Worm (Caenorhabditis elegans): ENCODE data around the gene deg-3.

DNA sequence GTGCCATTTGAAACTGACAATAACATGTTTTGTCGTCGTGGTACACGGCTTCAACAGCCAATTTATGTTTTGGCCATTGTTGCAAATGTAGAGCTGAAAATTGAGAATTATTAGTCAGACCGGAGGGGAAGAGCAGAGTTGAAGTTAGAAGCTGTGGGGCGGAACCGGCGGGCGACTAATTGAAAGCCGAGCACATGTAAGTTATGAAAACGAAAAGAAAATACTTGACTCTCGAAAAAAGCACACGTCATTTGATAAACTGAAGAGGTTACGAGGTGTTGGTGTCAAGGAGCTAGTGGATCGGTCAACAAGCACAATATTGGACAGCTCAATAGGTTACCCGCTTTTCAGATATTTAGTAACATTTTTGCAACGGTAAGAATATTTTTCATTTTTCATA is 48.8 kb downstream of the deg-3 start, which contains the start of gene dop-5:
- TF ChIP-seq athp-1 (tag; optimal IDR thresholded peaks at IDR 0.05) (no peak), lin-35 (GFP tag; optimal IDR thresholded peaks at IDR 0.05) (no peak), snpc-4 (GFP tag; optimal IDR thresholded peaks at IDR 0.05) (no peak), snpc-4 (tag; optimal IDR thresholded peaks at IDR 0.05) (no peak), tbp1 (GFP tag; optimal IDR thresholded peaks at IDR 0.05) (no peak), mel-28 (tag; optimal IDR thresholded peaks at IDR 0.05; ENCODE audit: borderline replicate concordance) (no peak), atf-7 (tag; optimal IDR thresholded peaks at IDR 0.05) (no peak), snpc-1.1 (tag; optimal IDR thresholded peaks at IDR 0.05; ENCODE audit: insufficient read depth) (no peak), egl-18 (GFP tag; IDR thresholded peaks at IDR 0.05) (no peak), rec-8 (tag; optimal IDR thresholded peaks at IDR 0.05) (no peak), D2030.7 (GFP tag; IDR thresholded peaks at IDR 0.05) (no peak), madf-10 (tag; optimal IDR thresholded peaks at IDR 0.05) (no peak), ceh-58 (GFP tag; IDR thresholded peaks at IDR 0.05) (no peak), fkh-3 (tag; optimal IDR thresholded peaks at IDR 0.05) (no peak)
